Fruit fly (Drosophila melanogaster): ENCODE measurements around the gene CG4935.

CG4935 gene

dm6 chr2L:16269232-16270134 lies 7.5 kb downstream of the CG4935 start (continued):
- TF ChIP-seq CG13424 (tag; optimal IDR thresholded peaks at IDR 0.05) (peak; percentile 24), CG7839 (tag; optimal IDR thresholded peaks at IDR 0.05) (peak; percentile 57), Eip74EF (GFP tag; optimal IDR thresholded peaks at IDR 0.05) (peak in 1 of 2 experiments; percentile 79), HmgZ (tag; optimal IDR thresholded peaks at IDR 0.05) (peak; percentile 75), Ravus (GFP tag; IDR thresholded peaks at IDR 0.05) (no peak), Pdp1 (GFP tag; optimal IDR thresholded peaks at IDR 0.05) (peak in 1 of 2 experiments; percentile 99), CG9727 (GFP tag; optimal IDR thresholded peaks at IDR 0.05) (peak; percentile 72), CG4360 (GFP tag; IDR thresholded peaks at IDR 0.05) (no peak), CG12299 (tag; optimal IDR thresholded peaks at IDR 0.05) (peak; percentile 89), dan (GFP tag; IDR thresholded peaks at IDR 0.05) (no peak), NK7.1 (GFP tag; optimal IDR thresholded peaks at IDR 0.05) (peak; percentile 39), CG34376 (GFP tag; optimal IDR thresholded peaks at IDR 0.05) (peak; percentile 99), ac (GFP tag; optimal IDR thresholded peaks at IDR 0.05) (peak; percentile 17), usp (GFP tag; optimal IDR thresholded peaks at IDR 0.05) (no peak), CG9437 (GFP tag; optimal IDR thresholded peaks at IDR 0.05) (peak; percentile 66), D19A (tag; optimal IDR thresholded peaks at IDR 0.05) (peak; percentile 15), Bteb2 (GFP tag; optimal IDR thresholded peaks at IDR 0.05) (peak; percentile 28), bbx (GFP tag; IDR thresholded peaks at IDR 0.05; ENCODE audit: partially characterized antibody) (no peak), CG2889 (GFP tag; IDR thresholded peaks at IDR 0.05) (no peak), CG17912 (GFP tag; optimal IDR thresholded peaks at IDR 0.05) (peak; percentile 92), CG12236 (GFP tag; optimal IDR thresholded peaks at IDR 0.05) (no peak), CG16815 (GFP tag; optimal IDR thresholded peaks at IDR 0.05) (no peak), CG14050 (GFP tag; IDR thresholded peaks at IDR 0.05) (no peak), CG8388 (GFP tag; optimal IDR thresholded peaks at IDR 0.05) (peak; percentile 66), gsb (GFP tag; IDR thresholded peaks at IDR 0.05) (no peak), Myb (GFP tag; optimal IDR thresholded peaks at IDR 0.05) (no peak), Blimp-1 (GFP tag; optimal IDR thresholded peaks at IDR 0.05) (peak; percentile 5), exex (tag; optimal IDR thresholded peaks at IDR 0.05) (peak; percentile 67), sim (GFP tag; IDR thresholded peaks at IDR 0.05) (no peak), CG13775 (GFP tag; optimal IDR thresholded peaks at IDR 0.05) (peak; percentile 53), bsh (GFP tag; optimal IDR thresholded peaks at IDR 0.05) (peak; percentile 57 to 60), CG2116 (GFP tag; optimal IDR thresholded peaks at IDR 0.05) (peak; percentile 71), lbe (GFP tag; optimal IDR thresholded peaks at IDR 0.05) (peak; percentile 85), dmrt99B (tag; optimal IDR thresholded peaks at IDR 0.05) (peak; percentile 60), CG6813 (GFP tag; optimal IDR thresholded peaks at IDR 0.05) (peak; percentile 96), nau (GFP tag; optimal IDR thresholded peaks at IDR 0.05) (peak; percentile 93), slou (GFP tag; optimal IDR thresholded peaks at IDR 0.05) (no peak), CG6854 (GFP tag; optimal IDR thresholded peaks at IDR 0.05) (peak; percentile 96), CG8290 (GFP tag; optimal IDR thresholded peaks at IDR 0.05) (peak; percentile 42), CG8290 (tag; optimal IDR thresholded peaks at IDR 0.05) (peak; percentile 71 to 78), Oaz (GFP tag; IDR thresholded peaks at IDR 0.05) (no peak), Fer3 (tag; optimal IDR thresholded peaks at IDR 0.05) (peak; percentile 81), ken (GFP tag; IDR thresholded peaks at IDR 0.05) (no peak), tll (GFP tag; optimal IDR thresholded peaks at IDR 0.05) (peak in 1 of 2 experiments; percentile 71), cato (GFP tag; optimal IDR thresholded peaks at IDR 0.05; ENCODE audit: borderline replicate concordance) (no peak), lilli (GFP tag; optimal IDR thresholded peaks at IDR 0.05) (peak; percentile 23), prd (optimal IDR thresholded peaks at IDR 0.05) (no peak), prd (GFP tag; IDR thresholded peaks at IDR 0.05) (no peak)
